Fruit fly (Drosophila melanogaster): ENCODE results near the gene Noc1.

- TF ChIP-seq psq (optimal IDR thresholded peaks at IDR 0.05) (no peak), h (optimal IDR thresholded peaks at IDR 0.05) (no peak), ttk (optimal IDR thresholded peaks at IDR 0.05) (no peak)
Observed at dm6 chr3L:11124841-11125240, 50.3 kb downstream of the Noc1 start.
